Fruit fly (Drosophila melanogaster) whole organism, prepupa: Measurements from ENCODE around the gene CG34355.
A peak's percentile ranks its signal among the peaks of the same experiment; 100 is the strongest.

Source experiments
- CG10631 ChIP-seq: fragments of 200-800 bp; sonication (Bioruptor generic); optimal IDR thresholded peaks from 2 replicates; lab custom pipeline; 2016; ENCODE audit warnings: missing biosample characterization, missing genetic modification characterization
- CG10669 ChIP-seq: fragments of 200-800 bp; sonication (Bioruptor generic); optimal IDR thresholded peaks from 3 replicates; lab custom pipeline; 2018; ENCODE audit warnings: missing biosample characterization, mild to moderate bottlenecking, missing genetic modification characterization, moderate library complexity
- CG11294 ChIP-seq: fragments of 200-800 bp; sonication (Bioruptor generic); IDR thresholded peaks from 2 replicates; pipeline ENCODE4 v1.3.6; 2022; ENCODE audit warnings: missing biosample characterization, missing genetic modification characterization
- CG11762 ChIP-seq: fragments of 200-800 bp; sonication (Bioruptor generic); optimal IDR thresholded peaks from 3 replicates; lab custom pipeline; 2016; ENCODE audit warnings: missing biosample characterization, missing genetic modification characterization; ENCODE audit not compliant: insufficient read depth
- CG11902 ChIP-seq: fragments of 200-800 bp; sonication (Bioruptor generic); optimal IDR thresholded peaks from 3 replicates; lab custom pipeline; 2016; ENCODE audit warnings: missing biosample characterization, missing genetic modification characterization
- CG15336 ChIP-seq: fragments of 200-800 bp; sonication (Bioruptor generic); IDR thresholded peaks from 2 replicates; pipeline ENCODE4 v1.3.6; 2022; ENCODE audit warnings: missing biosample characterization, missing genetic modification characterization
- CG1621 ChIP-seq: fragments of 200-800 bp; sonication (Bioruptor generic); optimal IDR thresholded peaks from 3 replicates; lab custom pipeline; 2018; ENCODE audit warnings: missing biosample characterization, mild to moderate bottlenecking, missing genetic modification characterization
- CG3032 ChIP-seq: fragments of 200-800 bp; optimal IDR thresholded peaks from 2 replicates; lab custom pipeline; 2019; ENCODE audit warnings: missing biosample characterization, mild to moderate bottlenecking, missing genetic modification characterization, moderate library complexity
- CG32006 ChIP-seq: fragments of 200-800 bp; sonication (Bioruptor generic); optimal IDR thresholded peaks from 3 replicates; lab custom pipeline; 2017; ENCODE audit warnings: missing biosample characterization, mild to moderate bottlenecking, missing genetic modification characterization
- CG34406 ChIP-seq: fragments of 200-800 bp; sonication (Bioruptor generic); optimal IDR thresholded peaks from 3 replicates; lab custom pipeline; 2016; ENCODE audit warnings: missing biosample characterization, missing genetic modification characterization
- CG3919 ChIP-seq: fragments of 200-800 bp; sonication (Bioruptor generic); optimal IDR thresholded peaks from 3 replicates; lab custom pipeline; 2016; ENCODE audit warnings: missing biosample characterization, missing genetic modification characterization
- CG4318 ChIP-seq: fragments of 200-800 bp; sonication (Bioruptor generic); optimal IDR thresholded peaks from 3 replicates; lab custom pipeline; 2017; ENCODE audit warnings: missing biosample characterization, mild to moderate bottlenecking, missing genetic modification characterization
- CG6163 ChIP-seq: fragments of 200-800 bp; sonication (Bioruptor generic); IDR thresholded peaks from 3 replicates; pipeline ENCODE4 v1.3.6; 2022; ENCODE audit warnings: missing biosample characterization, missing genetic modification characterization
- CG6276 ChIP-seq: fragments of 200-800 bp; sonication (Bioruptor generic); optimal IDR thresholded peaks from 2 replicates; lab custom pipeline; 2017; ENCODE audit warnings: missing biosample characterization, mild to moderate bottlenecking, missing genetic modification characterization
- CG6808 ChIP-seq: fragments of 200-800 bp; sonication (Bioruptor generic); optimal IDR thresholded peaks from 3 replicates; lab custom pipeline; 2017; ENCODE audit warnings: missing biosample characterization, missing genetic modification characterization, mild to moderate bottlenecking, moderate library complexity, missing genetic modification reagents
- CG6854 ChIP-seq: fragments of 200-800 bp; sonication (Bioruptor generic); optimal IDR thresholded peaks from 2 replicates; lab custom pipeline; 2017; ENCODE audit warnings: missing biosample characterization, mild to moderate bottlenecking, missing genetic modification characterization
- CG7368 ChIP-seq: fragments of 200-800 bp; sonication (Bioruptor generic); optimal IDR thresholded peaks from 3 replicates; lab custom pipeline; 2016; ENCODE audit warnings: missing biosample characterization, missing genetic modification characterization
- CG8319 ChIP-seq: fragments of 200-800 bp; sonication (Bioruptor generic); optimal IDR thresholded peaks from 3 replicates; lab custom pipeline; 2016; ENCODE audit warnings: missing biosample characterization, missing genetic modification characterization
- CG8632 ChIP-seq: fragments of 200-800 bp; sonication (Bioruptor generic); optimal IDR thresholded peaks from 3 replicates; lab custom pipeline; 2016; ENCODE audit warnings: missing biosample characterization, missing genetic modification characterization
- CG9139 ChIP-seq: fragments of 200-800 bp; sonication (Bioruptor generic); optimal IDR thresholded peaks from 3 replicates; lab custom pipeline; 2017; ENCODE audit warnings: missing biosample characterization, mild to moderate bottlenecking, missing genetic modification characterization
- Eip75B ChIP-seq: fragments of 200-800 bp; sonication (Bioruptor generic); optimal IDR thresholded peaks from 3 replicates; lab custom pipeline; 2016; ENCODE audit warnings: missing biosample characterization, missing genetic modification characterization
- Eip78C ChIP-seq: fragments of 200-800 bp; sonication (Bioruptor generic); peaks from one replicate; lab custom pipeline; 2016; ENCODE audit warnings: missing biosample characterization, missing genetic modification characterization
- Eip93F ChIP-seq: fragments of 200-800 bp; sonication (Bioruptor generic); optimal IDR thresholded peaks from 2 replicates; lab custom pipeline; 2016; ENCODE audit warnings: missing biosample characterization, mild to moderate bottlenecking, missing genetic modification characterization
- Ets21C ChIP-seq: fragments of 200-800 bp; sonication (Bioruptor generic); optimal IDR thresholded peaks from 3 replicates; lab custom pipeline; 2016; ENCODE audit warnings: missing biosample characterization, missing genetic modification characterization
- Ets96B ChIP-seq: fragments of 200-800 bp; optimal IDR thresholded peaks from 2 replicates; lab custom pipeline; 2019; ENCODE audit warnings: missing biosample characterization, mild to moderate bottlenecking, missing genetic modification characterization, moderate library complexity
- Gug ChIP-seq: fragments of 200-800 bp; sonication (Bioruptor generic); IDR thresholded peaks from 2 replicates; pipeline ENCODE4 v1.3.6; 2022; ENCODE audit warnings: missing biosample characterization, missing genetic modification characterization
- Hr38 ChIP-seq: sonication (Bioruptor generic); optimal IDR thresholded peaks from 2 replicates; lab custom pipeline; 2016; ENCODE audit warnings: missing biosample characterization, missing genetic modification characterization
- Hr39 ChIP-seq: fragments of 200-800 bp; sonication (Bioruptor generic); optimal IDR thresholded peaks from 2 replicates; lab custom pipeline; 2016; ENCODE audit warnings: missing biosample characterization, missing genetic modification characterization
- Met ChIP-seq: fragments of 200-800 bp; sonication (Bioruptor generic); optimal IDR thresholded peaks from 3 replicates; lab custom pipeline; 2016; ENCODE audit warnings: missing biosample characterization, missing genetic modification characterization
- OdsH ChIP-seq: fragments of 200-800 bp; sonication (Bioruptor generic); optimal IDR thresholded peaks from 3 replicates; lab custom pipeline; 2016; ENCODE audit warnings: missing biosample characterization, missing genetic modification characterization
- Smox ChIP-seq: fragments of 200-800 bp; sonication (Bioruptor generic); optimal IDR thresholded peaks from 3 replicates; lab custom pipeline; 2016; ENCODE audit warnings: missing biosample characterization, missing genetic modification characterization
- Sox102F ChIP-seq: fragments of 200-800 bp; sonication (Bioruptor generic); optimal IDR thresholded peaks from 2 replicates; lab custom pipeline; 2016; ENCODE audit warnings: missing biosample characterization, mild to moderate bottlenecking, missing genetic modification characterization
- Sox15 ChIP-seq: fragments of 200-800 bp; sonication (Bioruptor generic); optimal IDR thresholded peaks from 3 replicates; lab custom pipeline; 2016; ENCODE audit warnings: missing biosample characterization, missing genetic modification characterization
- acj6 ChIP-seq: fragments of 200-800 bp; sonication (Bioruptor generic); optimal IDR thresholded peaks from 3 replicates; lab custom pipeline; 2016; ENCODE audit warnings: missing biosample characterization, missing genetic modification characterization
- cyc ChIP-seq: fragments of 200-800 bp; sonication (Bioruptor generic); optimal IDR thresholded peaks from 3 replicates; lab custom pipeline; 2016; ENCODE audit warnings: missing biosample characterization, missing genetic modification characterization
- dac ChIP-seq: fragments of 200-800 bp; sonication (Bioruptor generic); optimal IDR thresholded peaks from 2 replicates; lab custom pipeline; 2017; ENCODE audit warnings: missing biosample characterization, mild to moderate bottlenecking, missing genetic modification characterization
- esn ChIP-seq: fragments of 200-800 bp; sonication (Bioruptor generic); optimal IDR thresholded peaks from 2 replicates; lab custom pipeline; 2016; ENCODE audit warnings: missing biosample characterization, mild to moderate bottlenecking, missing genetic modification characterization, moderate library complexity
- fd59A ChIP-seq: fragments of 200-800 bp; sonication (Bioruptor generic); optimal IDR thresholded peaks from 2 replicates; lab custom pipeline; 2017; ENCODE audit warnings: missing biosample characterization, mild to moderate bottlenecking, missing genetic modification characterization, missing genetic modification reagents
- fd85E ChIP-seq: fragments of 200-800 bp; sonication (Bioruptor generic); optimal IDR thresholded peaks from 3 replicates; lab custom pipeline; 2016; ENCODE audit warnings: missing biosample characterization, missing genetic modification characterization
- fkh ChIP-seq: fragments of 200-800 bp; sonication (Bioruptor generic); optimal IDR thresholded peaks from 3 replicates; lab custom pipeline; 2017; ENCODE audit warnings: missing biosample characterization, mild to moderate bottlenecking, missing genetic modification characterization, moderate library complexity
- net ChIP-seq: fragments of 200-800 bp; sonication (Bioruptor generic); optimal IDR thresholded peaks from 3 replicates; lab custom pipeline; 2016; ENCODE audit warnings: missing biosample characterization, missing genetic modification characterization
- pdm3 ChIP-seq: fragments of 200-800 bp; sonication (Bioruptor generic); optimal IDR thresholded peaks from 3 replicates; lab custom pipeline; 2016; ENCODE audit warnings: missing biosample characterization, missing genetic modification characterization
- salr ChIP-seq, 2 experiments: fragments of 200-800 bp; sonication (Bioruptor generic); optimal IDR thresholded peaks; 3 replicates each; lab custom pipeline; 2016 to 2018; ENCODE audit warnings: missing biosample characterization in 2 of 2, missing genetic modification characterization in 2 of 2, mild to moderate bottlenecking in 1 of 2
- ss ChIP-seq, 2 experiments: fragments of 200-800 bp; sonication (Bioruptor generic); optimal IDR thresholded peaks; 2 replicates in 1 of 2; 3 replicates in 1 of 2; lab custom pipeline; 2017 to 2018; ENCODE audit warnings: mild to moderate bottlenecking in 2 of 2, missing biosample characterization in 2 of 2, missing genetic modification characterization in 2 of 2, moderate library complexity in 1 of 2
- vri ChIP-seq: fragments of 200-800 bp; sonication (Bioruptor generic); optimal IDR thresholded peaks from 3 replicates; lab custom pipeline; 2016; ENCODE audit warnings: missing biosample characterization, mild to moderate bottlenecking, missing genetic modification characterization

The CG34355 gene

dm6 chr3R:23886270-23887095 lies 82.8 kb downstream of the CG34355 start (continued):
- peak; percentile 96 for TF ChIP-seq Ets96B (tag; lab: Kevin White, UChicago)
- peak; percentile 92 for TF ChIP-seq CG9139 (GFP tag; lab: Kevin White, UChicago)
- TF ChIP-seq CG11902 (GFP tag; lab: Kevin White, UChicago), result peak; percentile 83
- TF ChIP-seq fkh (GFP tag; lab: Kevin White, UChicago), result peak; percentile 24
- TF ChIP-seq Sox102F (GFP tag; lab: Kevin White, UChicago), result peak; percentile 97
- peak; percentile 95 for TF ChIP-seq CG3919 (GFP tag; lab: Kevin White, UChicago)
- TF ChIP-seq CG11762 (GFP tag; lab: Kevin White, UChicago), result peak; percentile 92
- peak; percentile 97 for TF ChIP-seq Met (GFP tag; lab: Kevin White, UChicago)
- peak; percentile 83 for TF ChIP-seq Gug (GFP tag; lab: Robert Waterston, UW)
- peak; percentile 70; the same call in 1 of the 2 replicates for TF ChIP-seq CG11294 (GFP tag; lab: Robert Waterston, UW)
- TF ChIP-seq Hr39 (GFP tag; lab: Kevin White, UChicago), result peak; percentile 96
- peak; percentile 99 for TF ChIP-seq Eip78C (GFP tag; lab: Kevin White, UChicago)
- TF ChIP-seq CG32006 (GFP tag; lab: Kevin White, UChicago), result peak; percentile 91
- peak; percentile 90 for TF ChIP-seq CG7368 (GFP tag; lab: Kevin White, UChicago)
- TF ChIP-seq OdsH (GFP tag; lab: Kevin White, UChicago), result peak; percentile 95
- TF ChIP-seq pdm3 (GFP tag; lab: Kevin White, UChicago), result peak; percentile 93
- peak; percentile 79 for TF ChIP-seq CG4318 (GFP tag; lab: Kevin White, UChicago)
- TF ChIP-seq CG8632, result peak; percentile 95
- peak; percentile 92 for TF ChIP-seq CG6854
- TF ChIP-seq CG6163 (GFP tag; lab: Robert Waterston, UW), result peak; percentile 92
- peak; percentile 94 for TF ChIP-seq cyc (GFP tag; lab: Kevin White, UChicago)
- TF ChIP-seq Ets21C (GFP tag; lab: Kevin White, UChicago), result peak; percentile 94

- TF ChIP-seq Hr39 (GFP tag; lab: Kevin White, UChicago) (peak; percentile 76), CG8319 (GFP tag; lab: Kevin White, UChicago) (peak; percentile 78), Met (GFP tag; lab: Kevin White, UChicago) (peak; percentile 89), salr (GFP tag; optimal IDR thresholded peaks at IDR 0.05; lab: Kevin White, UChicago) (peak; percentile 77 to 92), fd85E (GFP tag; lab: Kevin White, UChicago) (peak; percentile 28), CG6163 (GFP tag; lab: Robert Waterston, UW) (peak; percentile 98), CG6808 (GFP tag; lab: Kevin White, UChicago) (peak; percentile 91), fd59A (GFP tag; lab: Kevin White, UChicago) (peak; percentile 85), CG6276 (GFP tag; lab: Kevin White, UChicago) (peak; percentile 96), esn (GFP tag; lab: Kevin White, UChicago) (peak; percentile 91), CG3032 (tag; lab: Kevin White, UChicago) (peak; percentile 95), Eip93F (GFP tag; lab: Kevin White, UChicago) (peak; percentile 91), CG34406 (GFP tag; lab: Kevin White, UChicago) (peak; percentile 86), Hr38 (GFP tag; lab: Kevin White, UChicago) (no peak), acj6 (GFP tag; lab: Kevin White, UChicago) (peak; percentile 95), vri (GFP tag; lab: Kevin White, UChicago) (peak; percentile 67), pdm3 (GFP tag; lab: Kevin White, UChicago) (peak; percentile 91), dac (peak; percentile 84), CG11762 (GFP tag; lab: Kevin White, UChicago) (peak; percentile 86), CG11294 (GFP tag; lab: Robert Waterston, UW) (peak; percentile 96), CG4318 (GFP tag; lab: Kevin White, UChicago) (peak; percentile 92), Eip75B (GFP tag; lab: Kevin White, UChicago) (peak; percentile 89), ss (GFP tag; optimal IDR thresholded peaks at IDR 0.05; lab: Kevin White, UChicago) (peak; percentile 88 to 94), CG9139 (GFP tag; lab: Kevin White, UChicago) (peak; percentile 92), cyc (GFP tag; lab: Kevin White, UChicago) (peak; percentile 90), CG10631 (GFP tag; lab: Kevin White, UChicago) (peak; percentile 96), Gug (GFP tag; lab: Robert Waterston, UW) (peak; percentile 97), fkh (GFP tag; lab: Kevin White, UChicago) (peak; percentile 46), Smox (GFP tag; lab: Kevin White, UChicago) (peak; percentile 90), OdsH (GFP tag; lab: Kevin White, UChicago) (peak; percentile 95), CG15336 (GFP tag; lab: Robert Waterston, UW) (peak; percentile 98), Sox15 (GFP tag; lab: Kevin White, UChicago) (peak; percentile 72), net (peak; percentile 90), Eip78C (GFP tag; lab: Kevin White, UChicago) (peak; percentile 98), CG10669 (GFP tag; lab: Kevin White, UChicago) (peak; percentile 91), CG1621 (tag; lab: Kevin White, UChicago) (peak; percentile 86), Ets96B (tag; lab: Kevin White, UChicago) (peak; percentile 94)
Measured at dm6 chr3R:23887096-23887421, 83.4 kb downstream of the CG34355 start.
